Fruit fly (Drosophila melanogaster) whole organism, embryonic: ENCODE results near the gene BOD1.

Experiments
- Bgb ChIP-seq: fragments of 200-800 bp; sonication (Bioruptor generic); IDR thresholded peaks from 2 replicates; pipeline ENCODE4 v1.3.6; 2022; ENCODE audit warnings: missing biosample characterization, missing genetic modification characterization; ENCODE audit not compliant: partially characterized antibody
- CG10267 ChIP-seq: fragments of 200-800 bp; sonication (Bioruptor generic); optimal IDR thresholded peaks from 2 replicates; lab custom pipeline; 2018; ENCODE audit warnings: missing biosample characterization, mild to moderate bottlenecking, missing genetic modification characterization, moderate library complexity
- CG11504 ChIP-seq: fragments of 200-800 bp; sonication (Bioruptor generic); optimal IDR thresholded peaks from 3 replicates; lab custom pipeline; 2019; ENCODE audit warnings: missing biosample characterization, mild to moderate bottlenecking, missing genetic modification characterization, moderate library complexity
- CG11723 ChIP-seq: fragments of 200-800 bp; sonication (Bioruptor generic); optimal IDR thresholded peaks from 2 replicates; lab custom pipeline; 2017; ENCODE audit warnings: missing biosample characterization, mild to moderate bottlenecking, missing genetic modification characterization
- CG12659 ChIP-seq: fragments of 200-800 bp; sonication (Bioruptor generic); optimal IDR thresholded peaks from 3 replicates; lab custom pipeline; 2017; ENCODE audit warnings: mild to moderate bottlenecking, missing biosample characterization, missing genetic modification reagents, missing genetic modification characterization
- CG13287 ChIP-seq: fragments of 200-800 bp; sonication (Bioruptor generic); IDR thresholded peaks from 2 replicates; pipeline ENCODE4 v1.3.6; 2022; ENCODE audit warnings: missing biosample characterization, missing genetic modification characterization; ENCODE audit not compliant: partially characterized antibody
- CG14860 ChIP-seq: fragments of 200-800 bp; sonication (Bioruptor generic); IDR thresholded peaks from 3 replicates; pipeline ENCODE4 v1.3.6; 2022; ENCODE audit warnings: missing biosample characterization, missing genetic modification characterization; ENCODE audit not compliant: partially characterized antibody
- CG1529 ChIP-seq: fragments of 200-800 bp; sonication (Bioruptor generic); optimal IDR thresholded peaks from 3 replicates; lab custom pipeline; 2018; ENCODE audit warnings: missing biosample characterization, missing genetic modification characterization
- CG18619 ChIP-seq: fragments of 200-800 bp; sonication (Bioruptor generic); optimal IDR thresholded peaks from 3 replicates; lab custom pipeline; 2017; ENCODE audit warnings: missing biosample characterization, mild to moderate bottlenecking, missing genetic modification characterization
- CG2202 ChIP-seq: fragments of 200-800 bp; sonication (Bioruptor generic); optimal IDR thresholded peaks from 2 replicates; lab custom pipeline; 2018; ENCODE audit warnings: missing biosample characterization, mild to moderate bottlenecking, missing genetic modification characterization
- CG2678 ChIP-seq: fragments of 200-800 bp; sonication (Bioruptor generic); optimal IDR thresholded peaks from 3 replicates; lab custom pipeline; 2019; ENCODE audit warnings: missing biosample characterization, mild to moderate bottlenecking, missing genetic modification characterization, moderate library complexity
- CG3065 ChIP-seq: fragments of 200-800 bp; sonication (Bioruptor generic); optimal IDR thresholded peaks from 2 replicates; lab custom pipeline; 2016; ENCODE audit warnings: missing biosample characterization, missing genetic modification characterization
- CG34224 ChIP-seq: fragments of 200-800 bp; sonication (Bioruptor generic); IDR thresholded peaks from 3 replicates; pipeline ENCODE4 v1.3.6; 2022; ENCODE audit warnings: missing biosample characterization, missing genetic modification characterization; ENCODE audit not compliant: partially characterized antibody
- CG3847 ChIP-seq: fragments of 200-800 bp; sonication (Bioruptor generic); IDR thresholded peaks from 2 replicates; pipeline ENCODE4 v1.3.6; 2022; ENCODE audit warnings: missing biosample characterization, missing genetic modification characterization
- CG6765 ChIP-seq: fragments of 200-800 bp; sonication (Bioruptor generic); optimal IDR thresholded peaks from 3 replicates; lab custom pipeline; 2017; ENCODE audit warnings: missing biosample characterization, mild to moderate bottlenecking, missing genetic modification characterization
- CG6791 ChIP-seq: fragments of 200-800 bp; sonication (Bioruptor generic); IDR thresholded peaks from 3 replicates; pipeline ENCODE4 v1.3.6; 2022; ENCODE audit warnings: missing biosample characterization, missing genetic modification characterization; ENCODE audit not compliant: partially characterized antibody
- CTCF ChIP-seq: fragments of 200-800 bp; sonication (Bioruptor generic); optimal IDR thresholded peaks from 2 replicates; lab custom pipeline; 2017; ENCODE audit warnings: missing biosample characterization, mild to moderate bottlenecking, missing genetic modification characterization, moderate library complexity
- CoRest ChIP-seq: fragments of 200-800 bp; sonication (Bioruptor generic); optimal IDR thresholded peaks from 3 replicates; lab custom pipeline; 2018; ENCODE audit warnings: missing biosample characterization, mild to moderate bottlenecking, missing genetic modification characterization, moderate library complexity
- ERR ChIP-seq: fragments of 200-800 bp; sonication (Bioruptor generic); optimal IDR thresholded peaks from 2 replicates; lab custom pipeline; 2016; ENCODE audit warnings: missing biosample characterization, missing genetic modification characterization
- Fer3 ChIP-seq: fragments of 200-800 bp; sonication (Bioruptor generic); optimal IDR thresholded peaks from 2 replicates; lab custom pipeline; 2018; ENCODE audit warnings: missing biosample characterization, mild to moderate bottlenecking, missing genetic modification characterization, moderate library complexity
- GATAe ChIP-seq: fragments of 200-800 bp; sonication (Bioruptor generic); conservative IDR thresholded peaks from 2 replicates; pipeline ENCODE4 v1.3.6; 2022; ENCODE audit warnings: missing biosample characterization, missing genetic modification characterization
- HmgZ ChIP-seq: fragments of 200-800 bp; sonication (Bioruptor generic); optimal IDR thresholded peaks from 2 replicates; lab custom pipeline; 2018; ENCODE audit warnings: missing biosample characterization, mild to moderate bottlenecking, missing genetic modification characterization
- Jarid2 ChIP-seq: fragments of 200-800 bp; sonication (Bioruptor generic); optimal IDR thresholded peaks from 3 replicates; lab custom pipeline; 2017; ENCODE audit warnings: mild to moderate bottlenecking, missing biosample characterization, missing genetic modification reagents, missing genetic modification characterization
- MBD-R2 ChIP-seq: fragments of 200-800 bp; sonication (Bioruptor generic); IDR thresholded peaks from 2 replicates; pipeline ENCODE4 v1.3.6; 2022; ENCODE audit warnings: missing biosample characterization, missing genetic modification characterization
- Med ChIP-seq: fragments of 200-800 bp; sonication (Bioruptor generic); peaks from one replicate; lab custom pipeline; 2016; ENCODE audit warnings: missing biosample characterization, missing genetic modification characterization, mild to moderate bottlenecking, inconsistent platforms, moderate library complexity
- Myb ChIP-seq: fragments of 200-800 bp; sonication (Bioruptor generic); optimal IDR thresholded peaks from 2 replicates; lab custom pipeline; 2016; ENCODE audit warnings: missing biosample characterization, missing genetic modification characterization
- Oaz ChIP-seq: fragments of 200-800 bp; sonication (Bioruptor generic); IDR thresholded peaks from 2 replicates; pipeline ENCODE4 v1.3.6; 2022; ENCODE audit warnings: missing biosample characterization, missing genetic modification characterization
- Side ChIP-seq: fragments of 200-800 bp; sonication (Bioruptor generic); optimal IDR thresholded peaks from 2 replicates; lab custom pipeline; 2016; ENCODE audit warnings: missing biosample characterization, missing genetic modification characterization
- Sry-δ ChIP-seq: fragments of 200-800 bp; sonication (Bioruptor generic); optimal IDR thresholded peaks from 2 replicates; lab custom pipeline; 2016; ENCODE audit warnings: missing biosample characterization, missing genetic modification characterization
- Usf ChIP-seq: fragments of 200-800 bp; sonication (Bioruptor generic); optimal IDR thresholded peaks from 2 replicates; lab custom pipeline; 2017; ENCODE audit warnings: missing genotype, missing biosample characterization, missing genetic modification characterization
- ash1 ChIP-seq: fragments of 200-800 bp; sonication (Bioruptor generic); optimal IDR thresholded peaks from 2 replicates; lab custom pipeline; 2018; ENCODE audit warnings: missing biosample characterization, mild to moderate bottlenecking, missing genetic modification characterization
- danr ChIP-seq: fragments of 200-800 bp; sonication (Bioruptor generic); IDR thresholded peaks from 2 replicates; pipeline ENCODE4 v1.3.6; 2022; ENCODE audit warnings: missing biosample characterization, missing genetic modification characterization
- fd3F ChIP-seq: fragments of 200-800 bp; sonication (Bioruptor generic); optimal IDR thresholded peaks from 2 replicates; lab custom pipeline; 2018; ENCODE audit warnings: missing biosample characterization, mild to moderate bottlenecking, missing genetic modification characterization, moderate library complexity
- fd64A ChIP-seq: fragments of 200-800 bp; sonication (Bioruptor generic); optimal IDR thresholded peaks from 3 replicates; lab custom pipeline; 2018; ENCODE audit warnings: missing biosample characterization, mild to moderate bottlenecking, missing genetic modification characterization
- grn ChIP-seq: fragments of 200-800 bp; sonication (Bioruptor generic); optimal IDR thresholded peaks from 3 replicates; lab custom pipeline; 2017; ENCODE audit warnings: missing biosample characterization, missing genetic modification characterization
- gt ChIP-seq: fragments of 200-800 bp; sonication (Bioruptor generic); IDR thresholded peaks from 2 replicates; pipeline ENCODE4 v1.3.6; 2022; ENCODE audit warnings: missing biosample characterization, missing genetic modification characterization
- inv ChIP-seq: fragments of 200-800 bp; sonication (Bioruptor generic); IDR thresholded peaks from 2 replicates; pipeline ENCODE4 v1.3.6; 2022; ENCODE audit warnings: missing biosample characterization, missing genetic modification characterization; ENCODE audit not compliant: partially characterized antibody
- nerfin-1 ChIP-seq: fragments of 200-800 bp; sonication (Bioruptor generic); optimal IDR thresholded peaks from 3 replicates; lab custom pipeline; 2019; ENCODE audit warnings: missing biosample characterization, mild to moderate bottlenecking, missing genetic modification characterization, moderate library complexity
- peb ChIP-seq: fragments of 200-800 bp; sonication (Bioruptor generic); IDR thresholded peaks from 2 replicates; pipeline ENCODE4 v1.3.6; 2022; ENCODE audit warnings: missing biosample characterization, missing genetic modification characterization
- pho ChIP-seq: fragments of 200-800 bp; sonication (Bioruptor generic); optimal IDR thresholded peaks from 2 replicates; lab custom pipeline; 2016; ENCODE audit warnings: missing biosample characterization, missing genetic modification characterization
- phol ChIP-seq: fragments of 200-800 bp; sonication (Bioruptor generic); optimal IDR thresholded peaks from 3 replicates; lab custom pipeline; 2018; ENCODE audit warnings: missing biosample characterization, mild to moderate bottlenecking, missing genetic modification characterization, moderate library complexity
- pros ChIP-seq: fragments of 200-800 bp; sonication (Bioruptor generic); optimal IDR thresholded peaks from 3 replicates; lab custom pipeline; 2019; ENCODE audit warnings: missing biosample characterization, mild to moderate bottlenecking, missing genetic modification characterization, moderate library complexity
- sens-2 ChIP-seq: fragments of 200-800 bp; sonication (Bioruptor generic); IDR thresholded peaks from 2 replicates; pipeline ENCODE4 v1.3.6; 2022; ENCODE audit warnings: missing biosample characterization, missing genetic modification characterization
- sim ChIP-seq: fragments of 200-800 bp; sonication (Bioruptor generic); IDR thresholded peaks from 2 replicates; pipeline ENCODE4 v1.3.6; 2022; ENCODE audit warnings: missing biosample characterization, missing genetic modification characterization
- trh ChIP-seq: fragments of 200-800 bp; sonication (Bioruptor generic); optimal IDR thresholded peaks from 2 replicates; lab custom pipeline; 2016; ENCODE audit warnings: missing biosample characterization, missing genetic modification characterization
- tx ChIP-seq: fragments of 200-800 bp; sonication (Bioruptor generic); optimal IDR thresholded peaks from 2 replicates; lab custom pipeline; 2016; ENCODE audit warnings: missing biosample characterization, missing genetic modification characterization
- wor ChIP-seq: fragments of 200-800 bp; sonication (Bioruptor generic); IDR thresholded peaks from 2 replicates; pipeline ENCODE4 v1.3.6; 2022; ENCODE audit warnings: missing biosample characterization, missing genetic modification characterization

Gene BOD1

DNA sequence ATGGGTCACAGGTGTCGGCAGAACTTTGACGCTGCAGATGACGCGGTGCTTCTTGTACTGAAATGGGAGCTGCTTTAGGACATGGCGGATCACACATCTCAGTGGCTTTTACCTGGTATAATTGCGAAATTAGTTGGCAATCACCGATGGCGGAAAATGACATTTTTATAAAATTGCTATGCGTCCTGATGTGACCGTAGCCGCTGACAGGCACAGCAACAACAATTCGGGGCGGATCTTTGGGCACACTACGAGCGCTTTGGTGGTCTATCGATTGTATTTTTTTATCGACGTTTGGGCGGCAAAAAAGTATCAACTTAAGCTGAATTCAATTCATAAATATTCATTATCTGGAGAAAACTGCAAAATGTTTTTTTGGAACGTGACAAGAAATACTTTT lies 15.8 kb downstream of the BOD1 start, which contains the start of gene CG4951 (continued):
- no peak for TF ChIP-seq wor (GFP tag; lab: Robert Waterston, UW)
- no peak for TF ChIP-seq sim (GFP tag; lab: Robert Waterston, UW)
- TF ChIP-seq CG1529 (GFP tag; lab: Kevin White, UChicago): no peak
- peak; percentile 47 for TF ChIP-seq HmgZ (tag; lab: Kevin White, UChicago)
- peak; percentile 57; the same call in 2 of the 3 replicates for TF ChIP-seq CG34224
- TF ChIP-seq CG11504 (tag; lab: Kevin White, UChicago): no peak
- TF ChIP-seq phol (tag; lab: Kevin White, UChicago): peak; percentile 63
- TF ChIP-seq sens-2 (GFP tag; lab: Robert Waterston, UW): no peak
- TF ChIP-seq CG3065 (GFP tag; lab: Kevin White, UChicago): no peak
- TF ChIP-seq fd64A (GFP tag; lab: Kevin White, UChicago): no peak
- no peak for TF ChIP-seq Fer3 (tag; lab: Kevin White, UChicago)
- TF ChIP-seq gt: no peak
- TF ChIP-seq Jarid2 (GFP tag; lab: Kevin White, UChicago): no peak
- peak; percentile 61 for TF ChIP-seq Bgb
- no peak for TF ChIP-seq CG2202 (tag; lab: Kevin White, UChicago)
- no peak for TF ChIP-seq ERR (GFP tag; lab: Kevin White, UChicago)
- TF ChIP-seq trh: no peak
- no peak for TF ChIP-seq CG2678
- no peak for TF ChIP-seq Oaz (GFP tag; lab: Robert Waterston, UW)
- TF ChIP-seq CG18619 (GFP tag; lab: Kevin White, UChicago): no peak
- peak; percentile 19 for TF ChIP-seq nerfin-1 (tag; lab: Kevin White, UChicago)
- TF ChIP-seq ash1: no peak
- TF ChIP-seq tx (GFP tag; lab: Kevin White, UChicago): no peak
- no peak for TF ChIP-seq GATAe (GFP tag; lab: Robert Waterston, UW)
- TF ChIP-seq CG13287 (GFP tag; lab: Robert Waterston, UW): peak; percentile 78
- peak; percentile 86 for TF ChIP-seq MBD-R2
- peak; percentile 2 for TF ChIP-seq CG12659 (GFP tag; lab: Kevin White, UChicago)
- TF ChIP-seq peb (GFP tag; lab: Robert Waterston, UW): no peak
- no peak for TF ChIP-seq grn (GFP tag; lab: Kevin White, UChicago)
- TF ChIP-seq inv (GFP tag; lab: Robert Waterston, UW): no peak
- no peak for TF ChIP-seq pho (GFP tag; lab: Kevin White, UChicago)
- TF ChIP-seq fd3F (GFP tag; lab: Kevin White, UChicago): no peak
- TF ChIP-seq CG6791: peak; percentile 61; the same call in 2 of the 3 replicates
- no peak for TF ChIP-seq Usf (GFP tag; lab: Kevin White, UChicago)
- no peak for TF ChIP-seq CG6765 (GFP tag; lab: Kevin White, UChicago)
- TF ChIP-seq Med (GFP tag; lab: Kevin White, UChicago): peak; percentile 82
- no peak for TF ChIP-seq CoRest
- TF ChIP-seq CTCF (GFP tag; lab: Kevin White, UChicago): no peak
- peak; percentile 56 for TF ChIP-seq CG3847 (GFP tag; lab: Robert Waterston, UW)
- no peak for TF ChIP-seq CG11723 (GFP tag; lab: Kevin White, UChicago)
- peak; percentile 53; the same call in 2 of the 3 replicates for TF ChIP-seq CG14860
- TF ChIP-seq Myb (GFP tag; lab: Kevin White, UChicago): peak; percentile 34
- peak; percentile 58 for TF ChIP-seq Sry-δ (GFP tag; lab: Kevin White, UChicago)
- no peak for TF ChIP-seq danr (GFP tag; lab: Robert Waterston, UW)
- TF ChIP-seq pros: no peak
- TF ChIP-seq Side (GFP tag; lab: Kevin White, UChicago): no peak
- peak; percentile 44 for TF ChIP-seq CG10267
